Fruit fly (Drosophila melanogaster) whole organism, pupa: ENCODE results near the gene robo2.

Source experiments
- CG10348 ChIP-seq: fragments of 200-800 bp; sonication (Bioruptor generic); IDR thresholded peaks from 2 replicates; pipeline ENCODE4 v1.3.6; 2022; ENCODE audit warnings: missing biosample characterization, missing genetic modification characterization
- CG12605 ChIP-seq: fragments of 200-800 bp; sonication (Bioruptor generic); IDR thresholded peaks from 2 replicates; pipeline ENCODE4 v1.3.6; 2022; ENCODE audit warnings: missing biosample characterization, missing genetic modification characterization
- CG13204 ChIP-seq: fragments of 200-800 bp; sonication (Bioruptor generic); optimal IDR thresholded peaks from 2 replicates; lab custom pipeline; 2018; ENCODE audit warnings: missing biosample characterization, mild to moderate bottlenecking, missing genetic modification characterization, moderate library complexity
- CG14655 ChIP-seq: fragments of 200-800 bp; sonication (Bioruptor generic); optimal IDR thresholded peaks from 3 replicates; lab custom pipeline; 2017; ENCODE audit warnings: mild to moderate bottlenecking, missing biosample characterization, missing genetic modification reagents, missing genetic modification characterization
- CG15710 ChIP-seq: fragments of 200-800 bp; sonication (Bioruptor generic); optimal IDR thresholded peaks from 2 replicates; lab custom pipeline; 2018; ENCODE audit warnings: missing biosample characterization, mild to moderate bottlenecking, missing genetic modification characterization, moderate library complexity
- CG17806 ChIP-seq: fragments of 200-800 bp; sonication (Bioruptor generic); optimal IDR thresholded peaks from 2 replicates; lab custom pipeline; 2018; ENCODE audit warnings: missing biosample characterization, mild to moderate bottlenecking, missing genetic modification characterization, moderate library complexity
- CG32121 ChIP-seq: fragments of 200-800 bp; sonication (Bioruptor generic); IDR thresholded peaks from 2 replicates; pipeline ENCODE4 v1.3.6; 2022; ENCODE audit warnings: missing biosample characterization, missing genetic modification characterization
- CG34367 ChIP-seq: fragments of 200-800 bp; sonication (Bioruptor generic); optimal IDR thresholded peaks from 2 replicates; lab custom pipeline; 2018; ENCODE audit warnings: missing biosample characterization, mild to moderate bottlenecking, missing genetic modification characterization
- CG4496 ChIP-seq: fragments of 200-800 bp; sonication (Bioruptor generic); IDR thresholded peaks from 3 replicates; pipeline ENCODE4 v1.3.6; 2022; ENCODE audit warnings: missing biosample characterization, missing genetic modification characterization
- CG8159 ChIP-seq: fragments of 200-800 bp; sonication (Bioruptor generic); optimal IDR thresholded peaks from 3 replicates; lab custom pipeline; 2018; ENCODE audit warnings: missing biosample characterization, mild to moderate bottlenecking, missing genetic modification characterization, moderate library complexity
- CG8301 ChIP-seq: fragments of 200-800 bp; sonication (Bioruptor generic); optimal IDR thresholded peaks from 2 replicates; lab custom pipeline; 2018; ENCODE audit warnings: missing biosample characterization, mild to moderate bottlenecking, missing genetic modification characterization
- CG9948 ChIP-seq: fragments of 200-800 bp; sonication (Bioruptor generic); optimal IDR thresholded peaks from 2 replicates; lab custom pipeline; 2018; ENCODE audit warnings: missing biosample characterization, mild to moderate bottlenecking, missing genetic modification characterization, moderate library complexity
- D1 ChIP-seq: fragments of 200-800 bp; sonication (Bioruptor generic); optimal IDR thresholded peaks from 2 replicates; lab custom pipeline; 2018; ENCODE audit warnings: missing biosample characterization, mild to moderate bottlenecking, missing genetic modification characterization, moderate library complexity
- EcR ChIP-seq: fragments of 200-800 bp; sonication (Bioruptor generic); optimal IDR thresholded peaks from 3 replicates; lab custom pipeline; 2019; ENCODE audit warnings: missing biosample characterization, missing genetic modification characterization, mild to moderate bottlenecking, moderate library complexity, missing genetic modification reagents
- Ets98B ChIP-seq: fragments of 200-800 bp; sonication (Bioruptor generic); IDR thresholded peaks from 2 replicates; pipeline ENCODE4 v1.3.6; 2022; ENCODE audit warnings: missing biosample characterization, missing genetic modification characterization
- Pif1A ChIP-seq: fragments of 200-800 bp; sonication (Bioruptor generic); optimal IDR thresholded peaks from 3 replicates; lab custom pipeline; 2016; ENCODE audit warnings: missing biosample characterization, missing genetic modification characterization
- Snoo ChIP-seq: fragments of 200-800 bp; sonication (Bioruptor generic); optimal IDR thresholded peaks from 3 replicates; lab custom pipeline; 2017; ENCODE audit warnings: missing biosample characterization, mild to moderate bottlenecking, missing genetic modification characterization, inconsistent platforms
- fd96Ca ChIP-seq: fragments of 200-800 bp; sonication (Bioruptor generic); IDR thresholded peaks from 3 replicates; pipeline ENCODE4 v1.3.6; 2022; ENCODE audit warnings: missing biosample characterization, missing genetic modification characterization
- gl ChIP-seq: fragments of 200-800 bp; sonication (Bioruptor generic); optimal IDR thresholded peaks from 2 replicates; lab custom pipeline; 2018; ENCODE audit warnings: missing biosample characterization, mild to moderate bottlenecking, missing genetic modification characterization
- rn ChIP-seq: fragments of 200-800 bp; sonication (Bioruptor generic); IDR thresholded peaks from 2 replicates; pipeline ENCODE4 v1.3.6; 2022; ENCODE audit warnings: missing biosample characterization, missing genetic modification characterization

The robo2 gene

dm6 chr2L:1409695-1410094 lies 10.6 kb downstream of the robo2 start:
- TF ChIP-seq CG32121 (GFP tag; lab: Robert Waterston, UW) = no peak
- peak; percentile 16 for TF ChIP-seq CG8301 (tag; lab: Kevin White, UChicago)
- peak; percentile 61 for TF ChIP-seq CG9948 (tag; lab: Kevin White, UChicago)
- no peak for TF ChIP-seq gl (tag; lab: Kevin White, UChicago)
- peak; percentile 41 for TF ChIP-seq CG8159
- no peak for TF ChIP-seq EcR (GFP tag; lab: Kevin White, UChicago)
- TF ChIP-seq Snoo = peak; percentile 50
- peak; percentile 55 for TF ChIP-seq CG14655 (GFP tag; lab: Kevin White, UChicago)
- peak; percentile 41 for TF ChIP-seq CG17806
- TF ChIP-seq CG15710 = peak; percentile 65
- TF ChIP-seq CG34367 (tag; lab: Kevin White, UChicago) = peak; percentile 60
- no peak for TF ChIP-seq CG12605 (GFP tag; lab: Robert Waterston, UW)
- peak; percentile 63 for TF ChIP-seq Pif1A
- TF ChIP-seq CG4496 (GFP tag; lab: Robert Waterston, UW) = no peak
- TF ChIP-seq D1 (tag; lab: Kevin White, UChicago) = no peak
- TF ChIP-seq CG10348 = no peak
- TF ChIP-seq rn (GFP tag; lab: Robert Waterston, UW) = no peak

- TF ChIP-seq CG32121 (GFP tag; lab: Robert Waterston, UW) (no peak), CG9948 (tag; lab: Kevin White, UChicago) (peak; percentile 14), CG17806 (peak; percentile 17), CG15710 (peak; percentile 33), Ets98B (GFP tag; lab: Robert Waterston, UW) (no peak), CG14655 (GFP tag; lab: Kevin White, UChicago) (no peak), gl (tag; lab: Kevin White, UChicago) (no peak), CG10348 (no peak), CG34367 (tag; lab: Kevin White, UChicago) (peak; percentile 15), CG13204 (GFP tag; lab: Kevin White, UChicago) (no peak), CG8159 (peak; percentile 48), rn (GFP tag; lab: Robert Waterston, UW) (no peak), CG12605 (GFP tag; lab: Robert Waterston, UW) (no peak), Snoo (peak; percentile 17)
- TF ChIP-seq, all 21 proteins: peak for 6
Measured at dm6 chr2L:1405573-1405972, 14.7 kb downstream of the robo2 start.

dm6 chr2L:1404896-1405453 lies 15.3 kb downstream of the robo2 start:
- no peak for TF ChIP-seq CG32121 (GFP tag; lab: Robert Waterston, UW)
- TF ChIP-seq Ets98B (GFP tag; lab: Robert Waterston, UW) = no peak
- TF ChIP-seq Pif1A = no peak
- TF ChIP-seq, all 21 proteins: peak for 0

- no peak for TF ChIP-seq CG9948 (tag; lab: Kevin White, UChicago)
- TF ChIP-seq CG8159 = peak; percentile 4
- peak; percentile 26 for TF ChIP-seq CG14655 (GFP tag; lab: Kevin White, UChicago)
- no peak for TF ChIP-seq CG13204 (GFP tag; lab: Kevin White, UChicago)
- peak; percentile 1 for TF ChIP-seq CG17806
- no peak for TF ChIP-seq D1 (tag; lab: Kevin White, UChicago)
- 0 out of 3 replicates have a peak, but pooled peaks have one; percentile 18 for TF ChIP-seq fd96Ca (GFP tag; lab: Robert Waterston, UW)
- TF ChIP-seq gl (tag; lab: Kevin White, UChicago) = no peak
- TF ChIP-seq CG8301 (tag; lab: Kevin White, UChicago) = no peak
- no peak for TF ChIP-seq CG4496 (GFP tag; lab: Robert Waterston, UW)
- no peak for TF ChIP-seq CG10348
- TF ChIP-seq rn (GFP tag; lab: Robert Waterston, UW) = no peak
- no peak for TF ChIP-seq Ets98B (GFP tag; lab: Robert Waterston, UW)
- TF ChIP-seq CG15710 = no peak
Measured at dm6 chr2L:1402728-1403127, 17.5 kb downstream of the robo2 start.

- TF ChIP-seq CG34367 (tag; lab: Kevin White, UChicago) (no peak), CG8159 (no peak), fd96Ca (GFP tag; lab: Robert Waterston, UW) (0 out of 3 replicates have a peak, but pooled peaks have one; percentile 39), CG12605 (GFP tag; lab: Robert Waterston, UW) (no peak), D1 (tag; lab: Kevin White, UChicago) (no peak), CG15710 (no peak), CG14655 (GFP tag; lab: Kevin White, UChicago) (no peak), CG4496 (GFP tag; lab: Robert Waterston, UW) (no peak), EcR (GFP tag; lab: Kevin White, UChicago) (no peak), Pif1A (no peak), CG13204 (GFP tag; lab: Kevin White, UChicago) (peak; percentile 24), gl (tag; lab: Kevin White, UChicago) (no peak), CG8301 (tag; lab: Kevin White, UChicago) (no peak)
Measured at dm6 chr2L:1399434-1399833, 20.8 kb downstream of the robo2 start.

- TF ChIP-seq CG8301 (tag; lab: Kevin White, UChicago) (peak; percentile 12), Pif1A (peak; percentile 7), CG14655 (GFP tag; lab: Kevin White, UChicago) (peak; percentile 23), CG10348 (no peak), CG17806 (peak; percentile 12), Ets98B (GFP tag; lab: Robert Waterston, UW) (peak; percentile 31; the same call in 1 of the 2 replicates), fd96Ca (GFP tag; lab: Robert Waterston, UW) (0 out of 3 replicates have a peak, but pooled peaks have one; percentile 46), CG4496 (GFP tag; lab: Robert Waterston, UW) (peak; percentile 53; the same call in 1 of the 3 replicates), CG8159 (no peak)
- TF ChIP-seq, all 21 proteins: peak for 7
Measured at dm6 chr2L:1393611-1394010, 26.6 kb downstream of the robo2 start.
